Worm (Caenorhabditis elegans) whole organism, L3 larva: ENCODE data around the gene npr-3.

ENCODE experiments used
- R02D3.7 ChIP-seq: fragments of 150-350 bp; optimal IDR thresholded peaks from 2 replicates; lab custom pipeline; 2014; ENCODE audit warnings: missing biosample characterization, missing genetic modification characterization
- ZK546.5 ChIP-seq: sonication (generic microtip); optimal IDR thresholded peaks from 2 replicates; lab custom pipeline; 2017; ENCODE audit warnings: missing biosample characterization, missing genetic modification characterization
- aly-2 ChIP-seq: fragments of 150-350 bp; optimal IDR thresholded peaks from 2 replicates; lab custom pipeline; 2014; ENCODE audit warnings: missing biosample characterization, missing genetic modification characterization
- ama-1 ChIP-seq: fragments of 150-350 bp; optimal IDR thresholded peaks from 2 replicates; lab custom pipeline; 2018
- ceh-16 ChIP-seq: sonication (generic microtip); optimal IDR thresholded peaks from 2 replicates; lab custom pipeline; 2017; ENCODE audit warnings: missing biosample characterization, missing genetic modification characterization
- ceh-28 ChIP-seq: fragments of 150-350 bp; optimal IDR thresholded peaks from 2 replicates; lab custom pipeline; 2014; ENCODE audit warnings: missing biosample characterization, missing genetic modification reagents, missing genetic modification characterization
- ceh-9 ChIP-seq: sonication (generic microtip); optimal IDR thresholded peaks from 2 replicates; lab custom pipeline; 2018; ENCODE audit warnings: missing biosample characterization, missing genetic modification characterization
- egl-27 ChIP-seq: sonication (generic microtip); optimal IDR thresholded peaks from 4 replicates; lab custom pipeline; 2017; ENCODE audit warnings: missing biosample characterization, missing genetic modification reagents, missing genetic modification characterization
- egl-5 ChIP-seq: fragments of 150-350 bp; optimal IDR thresholded peaks from 2 replicates; lab custom pipeline; 2017; ENCODE audit warnings: missing biosample characterization, missing genetic modification reagents, missing genetic modification characterization, inconsistent platforms
- elt-1 ChIP-seq: fragments of 150-350 bp; optimal IDR thresholded peaks from 2 replicates; lab custom pipeline; 2014; ENCODE audit warnings: missing biosample characterization, missing genetic modification characterization
- elt-2 ChIP-seq: sonication (generic microtip); optimal IDR thresholded peaks from 2 replicates; lab custom pipeline; 2016; ENCODE audit warnings: missing genetic modification reagents, mild to moderate bottlenecking, missing genetic modification characterization, missing compliant biosample characterization
- elt-3 ChIP-seq, 3 experiments: fragments of 150-350 bp in 1 of 3; sonication (generic microtip) in 2 of 3; optimal IDR thresholded peaks; 2 replicates in 2 of 3; 4 replicates in 1 of 3; lab custom pipeline; 2014 to 2017; ENCODE audit warnings: missing biosample characterization in 3 of 3, missing genetic modification characterization in 3 of 3
- eor-1 ChIP-seq, 2 experiments: fragments of 150-350 bp; optimal IDR thresholded peaks; 2 replicates each; lab custom pipeline; 2014 to 2018; ENCODE audit warnings: missing biosample characterization in 2 of 2, missing genetic modification characterization in 2 of 2
- fkh-10 ChIP-seq: sonication (generic microtip); optimal IDR thresholded peaks from 2 replicates; lab custom pipeline; 2017; ENCODE audit warnings: missing biosample characterization, missing genetic modification reagents, missing genetic modification characterization
- fkh-2 ChIP-seq: fragments of 150-350 bp; optimal IDR thresholded peaks from 2 replicates; lab custom pipeline; 2014; ENCODE audit warnings: missing biosample characterization, missing genetic modification reagents, missing genetic modification characterization
- fos-1 ChIP-seq: fragments of 150-350 bp; optimal IDR thresholded peaks from 2 replicates; lab custom pipeline; 2014; ENCODE audit warnings: missing biosample characterization, missing genetic modification characterization
- hmg-11 ChIP-seq: sonication (generic microtip); optimal IDR thresholded peaks from 2 replicates; lab custom pipeline; 2016; ENCODE audit warnings: missing genetic modification characterization, missing compliant biosample characterization
- jun-1 ChIP-seq: fragments of 150-350 bp; optimal IDR thresholded peaks from 2 replicates; lab custom pipeline; 2014; ENCODE audit warnings: missing biosample characterization, missing genetic modification reagents, missing genetic modification characterization
- lin-15B ChIP-seq: fragments of 150-350 bp; optimal IDR thresholded peaks from 2 replicates; lab custom pipeline; 2014; ENCODE audit warnings: missing biosample characterization, missing genetic modification characterization
- lsy-12 ChIP-seq: sonication (generic microtip); optimal IDR thresholded peaks from 2 replicates; lab custom pipeline; 2016; ENCODE audit warnings: mild to moderate bottlenecking, missing genetic modification characterization, missing compliant biosample characterization
- mdl-1 ChIP-seq: fragments of 150-350 bp; optimal IDR thresholded peaks from 2 replicates; lab custom pipeline; 2014; ENCODE audit warnings: missing biosample characterization, missing genetic modification characterization
- mml-1 ChIP-seq: fragments of 150-350 bp; sonication (generic microtip); optimal IDR thresholded peaks from 3 replicates; lab custom pipeline; 2014; ENCODE audit warnings: missing biosample characterization, missing genetic modification characterization
- nfya-1 ChIP-seq: sonication (generic microtip); optimal IDR thresholded peaks from 2 replicates; lab custom pipeline; 2017; ENCODE audit warnings: missing genetic modification characterization, mild to moderate bottlenecking, missing compliant biosample characterization, antibody characterized with exemption, moderate library complexity; ENCODE audit not compliant: insufficient read depth
- nhr-12 ChIP-seq: fragments of 150-350 bp; optimal IDR thresholded peaks from 2 replicates; lab custom pipeline; 2014; ENCODE audit warnings: missing biosample characterization, missing genetic modification characterization
- nhr-23 ChIP-seq: fragments of 150-350 bp; optimal IDR thresholded peaks from 2 replicates; lab custom pipeline; 2014; ENCODE audit warnings: missing biosample characterization, missing genetic modification reagents, missing genetic modification characterization
- nhr-237 ChIP-seq: fragments of 150-350 bp; optimal IDR thresholded peaks from 2 replicates; lab custom pipeline; 2014; ENCODE audit warnings: missing biosample characterization, missing genetic modification characterization
- nhr-28 ChIP-seq: fragments of 150-350 bp; optimal IDR thresholded peaks from 2 replicates; lab custom pipeline; 2014; ENCODE audit warnings: missing biosample characterization, missing genetic modification characterization
- nhr-43 ChIP-seq: sonication (generic microtip); optimal IDR thresholded peaks from 2 replicates; lab custom pipeline; 2016; ENCODE audit warnings: mild to moderate bottlenecking, missing genetic modification characterization, missing compliant biosample characterization; ENCODE audit not compliant: poor library complexity, severe bottlenecking
- nhr-67 ChIP-seq: fragments of 150-350 bp; optimal IDR thresholded peaks from 2 replicates; lab custom pipeline; 2014; ENCODE audit warnings: missing biosample characterization, missing genetic modification characterization
- nhr-77 ChIP-seq: fragments of 150-350 bp; optimal IDR thresholded peaks from 2 replicates; lab custom pipeline; 2014; ENCODE audit warnings: missing biosample characterization, missing genetic modification characterization
- pha-4 ChIP-seq: fragments of 150-350 bp; optimal IDR thresholded peaks from 2 replicates; lab custom pipeline; 2014; ENCODE audit warnings: missing biosample characterization, missing genetic modification reagents, missing genetic modification characterization
- pqm-1 ChIP-seq: fragments of 150-350 bp; optimal IDR thresholded peaks from 2 replicates; lab custom pipeline; 2017; ENCODE audit warnings: missing biosample characterization, missing genetic modification characterization, inconsistent platforms
- sea-2 ChIP-seq: fragments of 150-350 bp; sonication (generic microtip); optimal IDR thresholded peaks from 4 replicates; lab custom pipeline; 2014; ENCODE audit warnings: missing biosample characterization, missing genetic modification reagents, missing genetic modification characterization
- skn-1 ChIP-seq: fragments of 150-350 bp; optimal IDR thresholded peaks from 2 replicates; lab custom pipeline; 2014; ENCODE audit warnings: missing biosample characterization, missing genetic modification characterization
- snpc-4 ChIP-seq: fragments of 150-350 bp; optimal IDR thresholded peaks from 2 replicates; lab custom pipeline; 2014; ENCODE audit warnings: missing biosample characterization, missing genetic modification characterization
- tbx-2 ChIP-seq: sonication (generic microtip); optimal IDR thresholded peaks from 2 replicates; lab custom pipeline; 2016; ENCODE audit warnings: mild to moderate bottlenecking, missing genetic modification characterization, missing compliant biosample characterization
- unc-39 ChIP-seq: sonication (generic microtip); optimal IDR thresholded peaks from 4 replicates; lab custom pipeline; 2017; ENCODE audit warnings: missing biosample characterization, missing genetic modification characterization
- unc-62 ChIP-seq: fragments of 150-350 bp; sonication (generic microtip); optimal IDR thresholded peaks from 4 replicates; lab custom pipeline; 2014; ENCODE audit warnings: missing biosample characterization, missing genetic modification reagents, missing genetic modification characterization
- ztf-11 ChIP-seq: fragments of 150-350 bp; optimal IDR thresholded peaks from 2 replicates; lab custom pipeline; 2014; ENCODE audit warnings: missing biosample characterization, missing genetic modification characterization

Gene npr-3

DNA sequence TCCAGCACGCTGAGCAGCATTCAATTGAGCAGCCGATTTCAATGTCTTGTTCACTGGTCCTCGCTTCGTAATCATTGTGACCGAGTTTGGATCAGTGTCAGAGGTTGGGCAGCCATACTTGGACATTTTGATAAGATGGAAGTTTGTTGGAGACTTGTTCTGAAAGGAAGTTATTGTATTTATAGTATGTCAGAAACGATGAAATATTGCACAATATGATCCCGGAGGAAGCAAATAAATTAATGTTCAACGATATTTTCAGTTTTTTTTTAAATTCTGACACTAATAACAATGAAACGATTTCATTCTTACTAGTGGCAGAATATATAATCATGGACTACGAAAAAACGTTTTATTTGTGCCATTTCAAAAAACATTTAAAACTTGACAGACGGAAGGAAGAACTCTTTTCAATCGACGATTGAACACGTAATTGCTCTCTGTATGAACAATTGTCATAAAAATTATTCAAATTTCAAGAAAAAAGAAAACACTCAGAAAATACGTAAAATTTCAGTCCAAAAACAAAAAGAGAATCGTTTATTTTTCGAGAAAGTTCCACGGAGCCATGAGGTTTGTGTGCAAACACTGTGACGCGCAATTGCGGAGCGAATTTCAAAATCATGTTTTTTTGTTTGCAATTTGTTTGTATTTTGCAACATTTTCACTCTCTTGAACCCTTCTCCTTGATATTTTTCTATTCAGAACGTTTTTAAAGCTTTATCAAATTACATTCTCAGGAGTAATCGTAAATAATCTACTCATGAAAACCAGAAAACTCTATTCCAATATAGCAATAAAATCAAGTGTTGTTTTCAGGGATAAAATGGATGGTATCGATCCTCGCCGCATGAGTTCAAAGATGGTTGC lies 20.5 kb downstream of the npr-3 start, which contains the start of the genes mbf-1 and nse-4 (continued):
- no peak for TF ChIP-seq mml-1 (tag; lab: Kevin White, UChicago)
- TF ChIP-seq ceh-9 (tag; lab: Kevin White, UChicago) = no peak
- no peak for TF ChIP-seq ceh-28
- TF ChIP-seq unc-39 = no peak
- TF ChIP-seq ama-1 = peak; percentile 53
- TF ChIP-seq ZK546.5 (tag; lab: Kevin White, UChicago) = no peak
- TF ChIP-seq skn-1 = peak; percentile 71
- TF ChIP-seq nhr-12 = no peak
- TF ChIP-seq egl-5 (tag; lab: Kevin White, UChicago) = no peak
- TF ChIP-seq nfya-1 (tag; lab: Kevin White, UChicago) = peak; percentile 79

DNA sequence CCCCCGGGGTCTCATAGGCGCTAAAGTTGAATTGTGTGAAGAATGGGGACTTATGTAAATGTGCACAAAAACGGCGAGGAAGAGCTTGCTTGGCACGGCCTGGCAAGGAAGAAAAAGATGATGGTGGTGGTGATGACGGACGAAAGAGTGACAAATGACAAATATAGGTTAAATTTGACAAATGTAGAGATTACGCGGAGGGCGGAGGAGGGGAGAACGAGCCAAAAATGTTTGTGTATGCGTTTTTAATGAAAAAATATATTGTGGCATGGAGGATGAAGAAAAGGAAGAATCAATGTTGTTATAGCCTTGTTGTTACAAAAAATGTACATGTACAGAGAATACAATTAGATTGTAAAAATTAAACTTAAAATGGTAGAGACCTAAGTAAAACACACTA lies 27.1 kb downstream of the npr-3 start:
- TF ChIP-seq fkh-2 (no peak), hmg-11 (tag; lab: Kevin White, UChicago) (peak; percentile 5)
- TF ChIP-seq, all 47 proteins: peak for 1

DNA sequence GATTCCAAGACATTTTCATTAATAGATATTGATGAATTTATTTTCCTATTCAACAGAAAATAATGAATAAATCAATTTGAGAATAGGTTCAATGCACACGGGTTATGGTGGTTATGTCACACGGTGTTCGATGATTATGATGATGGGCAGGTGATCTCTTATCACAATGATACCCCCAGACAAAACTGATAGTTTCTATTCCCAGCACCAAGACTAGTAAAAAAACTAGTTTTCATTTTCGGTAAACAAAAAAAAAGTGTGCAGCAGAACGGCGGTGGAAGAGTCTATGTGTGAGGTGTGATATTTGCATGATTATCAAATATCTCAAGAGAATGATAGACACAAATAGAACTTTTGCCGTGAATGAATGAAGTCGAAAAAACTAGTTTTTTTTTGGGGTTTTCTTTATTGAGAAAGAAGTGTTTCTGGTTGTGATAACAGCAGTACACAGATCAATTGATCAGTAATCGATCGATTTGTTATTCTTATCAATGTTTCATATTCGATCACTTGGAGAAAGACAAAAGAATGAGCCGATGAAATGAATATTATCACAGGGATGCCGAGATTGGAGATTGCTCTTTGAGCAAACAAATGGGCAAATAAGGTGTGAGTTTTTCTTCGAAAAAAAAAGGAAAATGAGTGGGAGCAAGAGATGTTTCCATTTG lies 28.2 kb downstream of the npr-3 start:
- TF ChIP-seq unc-39 = no peak
- TF ChIP-seq R02D3.7 (tag; lab: Kevin White, UChicago) = no peak
- no peak for TF ChIP-seq snpc-4
- no peak for TF ChIP-seq nhr-77 (tag; lab: Kevin White, UChicago)
- no peak for TF ChIP-seq aly-2
- no peak for TF ChIP-seq fkh-10 (GFP tag; lab: Kevin White, UChicago)
- TF ChIP-seq ZK546.5 (tag; lab: Kevin White, UChicago) = no peak
- no peak for TF ChIP-seq elt-1
- peak; percentile 55 for TF ChIP-seq pqm-1 (tag; lab: Kevin White, UChicago)
- TF ChIP-seq ceh-9 (tag; lab: Kevin White, UChicago) = no peak
- TF ChIP-seq nhr-12 = no peak
- TF ChIP-seq lsy-12 (tag; lab: Kevin White, UChicago) = no peak
- TF ChIP-seq lin-15B (tag; lab: Kevin White, UChicago) = no peak
- TF ChIP-seq fkh-2 = no peak
- TF ChIP-seq ceh-28 = no peak
- no peak for TF ChIP-seq egl-27 (tag; lab: Kevin White, UChicago)
- TF ChIP-seq mml-1 (tag; lab: Kevin White, UChicago) = no peak
- TF ChIP-seq nhr-43 = peak; percentile 19
- TF ChIP-seq sea-2 (GFP tag; lab: Kevin White, UChicago) = no peak
- no peak for TF ChIP-seq eor-1 (tag; optimal IDR thresholded peaks at IDR 0.05; lab: Kevin White, UChicago)
- no peak for TF ChIP-seq mdl-1 (tag; lab: Kevin White, UChicago)
- peak; percentile 67 for TF ChIP-seq elt-2 (tag; lab: Kevin White, UChicago)
- TF ChIP-seq elt-3 (tag; optimal IDR thresholded peaks at IDR 0.05; lab: Kevin White, UChicago) = peak in 1 of 3 experiments; percentile 82
- no peak for TF ChIP-seq fos-1 (tag; lab: Kevin White, UChicago)
- no peak for TF ChIP-seq nhr-28
- TF ChIP-seq ceh-16 (tag; lab: Kevin White, UChicago) = no peak
- no peak for TF ChIP-seq unc-62
- TF ChIP-seq nhr-67 (tag; lab: Kevin White, UChicago) = no peak
- TF ChIP-seq nfya-1 (tag; lab: Kevin White, UChicago) = no peak
- no peak for TF ChIP-seq ztf-11 (tag; lab: Kevin White, UChicago)
- TF ChIP-seq tbx-2 = no peak

DNA sequence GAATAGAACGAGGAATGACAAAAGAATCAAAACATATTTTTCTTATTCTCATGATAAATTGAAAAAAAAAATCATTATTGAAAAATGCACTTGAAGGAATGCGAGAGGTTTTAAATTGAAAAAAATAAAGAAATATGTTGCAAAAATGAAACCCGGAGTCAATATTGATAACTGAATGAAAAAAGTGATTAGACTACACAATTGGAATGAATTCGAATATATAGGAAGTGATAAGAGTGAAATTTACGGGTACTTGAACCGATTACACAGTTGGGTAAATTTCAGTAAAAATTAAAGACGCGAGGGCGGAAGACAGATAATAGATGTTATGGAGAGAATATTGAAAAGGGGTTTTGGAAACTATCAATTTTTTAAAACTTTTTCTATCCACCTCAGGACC lies 29.3 kb downstream of the npr-3 start:
- no peak for TF ChIP-seq nhr-237 (tag; lab: Kevin White, UChicago)
- no peak for TF ChIP-seq ama-1
- TF ChIP-seq lsy-12 (tag; lab: Kevin White, UChicago) = no peak
- no peak for TF ChIP-seq fkh-2
- peak; percentile 44 for TF ChIP-seq pha-4 (tag; lab: Kevin White, UChicago)
- TF ChIP-seq ZK546.5 (tag; lab: Kevin White, UChicago) = no peak
- no peak for TF ChIP-seq nhr-23
- peak; percentile 86 for TF ChIP-seq elt-2 (tag; lab: Kevin White, UChicago)
- TF ChIP-seq egl-5 (tag; lab: Kevin White, UChicago) = no peak
- peak; percentile 46 for TF ChIP-seq jun-1
- TF ChIP-seq R02D3.7 (tag; lab: Kevin White, UChicago) = no peak
- TF ChIP-seq sea-2 (GFP tag; lab: Kevin White, UChicago) = no peak
- TF ChIP-seq pqm-1 (tag; lab: Kevin White, UChicago) = peak; percentile 57
- TF ChIP-seq snpc-4 = no peak
- no peak for TF ChIP-seq nhr-28
- TF ChIP-seq aly-2 = no peak
- no peak for TF ChIP-seq ceh-16 (tag; lab: Kevin White, UChicago)
- no peak for TF ChIP-seq skn-1
